Worm (Caenorhabditis elegans) whole organism, midembryonic: ENCODE measurements around the gene nlp-31.

ENCODE experiments used
- klf-2 ChIP-seq: fragments of 200-800 bp; sonication (Bioruptor generic); conservative IDR thresholded peaks from 2 replicates; pipeline ENCODE4 v1.3.6; 2022; ENCODE audit warnings: missing genetic modification reagents, missing genetic modification characterization, missing compliant biosample characterization
- med-1 ChIP-seq: sonication (generic microtip); optimal IDR thresholded peaks from 2 replicates; lab custom pipeline; 2017; ENCODE audit warnings: missing genetic modification characterization, mild to moderate bottlenecking, missing compliant biosample characterization, antibody characterized with exemption, missing genetic modification reagents; ENCODE audit not compliant: insufficient read depth
- tab-1 ChIP-seq: fragments of 200-800 bp; sonication (Bioruptor generic); IDR thresholded peaks from 2 replicates; pipeline ENCODE4 v1.3.6; 2022; ENCODE audit warnings: missing genetic modification characterization, missing compliant biosample characterization
- ztf-23 ChIP-seq: fragments of 200-800 bp; sonication (Bioruptor generic); IDR thresholded peaks from 2 replicates; pipeline ENCODE4 v1.3.6; 2022; ENCODE audit warnings: missing genetic modification reagents, missing genetic modification characterization, missing compliant biosample characterization
- ztf-29 ChIP-seq: fragments of 200-800 bp; sonication (Bioruptor generic); IDR thresholded peaks from 2 replicates; pipeline ENCODE4 v1.3.6; 2022; ENCODE audit warnings: missing genetic modification reagents, missing genetic modification characterization, missing compliant biosample characterization

ce11 chrV:3949723-3950122 is 30.1 kb upstream of the nlp-31 start, which contains the start of gene dach-1:
- TF ChIP-seq tab-1 (GFP tag; lab: Robert Waterston, UW) (no peak), ztf-23 (GFP tag; lab: Robert Waterston, UW) (no peak), klf-2 (GFP tag; lab: Robert Waterston, UW) (no peak), med-1 (no peak), ztf-29 (GFP tag; lab: Robert Waterston, UW) (no peak)
